Worm (Caenorhabditis elegans): Measurements from ENCODE around the gene nhr-134.

DNA sequence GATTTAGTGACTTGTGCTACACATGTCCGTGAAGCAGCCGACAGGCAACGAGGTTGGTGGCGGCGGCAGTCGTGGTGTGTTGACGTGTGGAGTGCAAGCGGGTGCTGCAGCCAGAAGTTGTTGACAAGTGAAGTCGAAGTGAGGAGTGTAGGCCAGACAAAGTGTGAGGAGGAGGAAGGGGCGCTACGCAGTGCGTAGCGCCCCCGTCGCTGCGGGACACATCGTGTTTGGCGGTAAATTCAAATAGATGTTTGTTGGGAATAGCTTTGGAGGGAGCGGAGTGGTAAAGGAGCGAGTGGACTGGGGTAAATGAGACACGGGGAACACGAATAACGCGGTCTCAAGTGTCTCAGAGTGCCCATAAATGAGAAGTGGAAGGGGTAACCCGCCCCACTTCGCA lies 45.5 kb upstream of the nhr-134 start:
- no peak for TF ChIP-seq skn-1 (tag; optimal IDR thresholded peaks at IDR 0.05)
- TF ChIP-seq mep-1 (tag; optimal IDR thresholded peaks at IDR 0.05), result no peak
- no peak for TF ChIP-seq nhr-11 (tag; optimal IDR thresholded peaks at IDR 0.05)
- no peak for TF ChIP-seq mdl-1 (tag; optimal IDR thresholded peaks at IDR 0.05)
- TF ChIP-seq lir-3 (tag; optimal IDR thresholded peaks at IDR 0.05; ENCODE audit: poor library complexity), result no peak
- TF ChIP-seq nhr-76 (tag; optimal IDR thresholded peaks at IDR 0.05), result no peak
- no peak for TF ChIP-seq zag-1 (tag; optimal IDR thresholded peaks at IDR 0.05)
- no peak for TF ChIP-seq lin-15B (tag; optimal IDR thresholded peaks at IDR 0.05)
- no peak for TF ChIP-seq unc-130 (tag; optimal IDR thresholded peaks at IDR 0.05)
- TF ChIP-seq elt-2 (tag; optimal IDR thresholded peaks at IDR 0.05), result no peak
